Worm (Caenorhabditis elegans): ENCODE data around the gene unc-85.

- TF ChIP-seq Y53G8AR.9 (GFP tag; conservative IDR thresholded peaks at IDR 0.05) (no peak), pha-4 (tag; optimal IDR thresholded peaks at IDR 0.05) (no peak), attf-6 (GFP tag; IDR thresholded peaks at IDR 0.05) (no peak), cebp-1 (GFP tag; IDR thresholded peaks at IDR 0.05) (no peak), cebp-1 (tag; optimal IDR thresholded peaks at IDR 0.05) (no peak), ceh-100 (GFP tag; IDR thresholded peaks at IDR 0.05) (no peak), snpc-4 (GFP tag; optimal IDR thresholded peaks at IDR 0.05) (no peak), snpc-4 (tag; optimal IDR thresholded peaks at IDR 0.05) (no peak), tbx-9 (tag; optimal IDR thresholded peaks at IDR 0.05; ENCODE audit: borderline replicate concordance) (no peak), B0019.2 (GFP tag; conservative IDR thresholded peaks at IDR 0.05) (no peak), unc-62 (GFP tag; optimal IDR thresholded peaks at IDR 0.05) (no peak), ama-1 (optimal IDR thresholded peaks at IDR 0.05) (no peak), ama-1 (GFP tag; optimal IDR thresholded peaks at IDR 0.05) (no peak)
Observed at ce11 chrII:4737348-4737747, 35.5 kb downstream of the unc-85 start, which contains the start of gene ctsa-1.1.
